Worm (Caenorhabditis elegans): ENCODE data around the gene ndub-8.
"Not testable (repeated sequence)": the region's sequence is repeated elsewhere in the genome, so short reads cannot be mapped to it uniquely, and the experiment has no call there.

ndub-8 gene

ce11 chrII:13834380-13835194 lies 38.1 kb upstream of the ndub-8 start (continued):
- TF ChIP-seq daf-8 (GFP tag; IDR thresholded peaks at IDR 0.05): no peak
- peak; percentile 59 for TF ChIP-seq mdt-29 (GFP tag; IDR thresholded peaks at IDR 0.05)
- peak; percentile 76 for TF ChIP-seq snpc-1.2 (GFP tag; IDR thresholded peaks at IDR 0.05)
- peak; percentile 78 for TF ChIP-seq nhr-48 (tag; optimal IDR thresholded peaks at IDR 0.05)
- peak; percentile 81 for TF ChIP-seq hlh-11 (tag; optimal IDR thresholded peaks at IDR 0.05)
- peak; percentile 73 for TF ChIP-seq ceh-32 (tag; optimal IDR thresholded peaks at IDR 0.05; ENCODE audit: poor library complexity)
- peak; percentile 82 for TF ChIP-seq lin-1 (GFP tag; IDR thresholded peaks at IDR 0.05)
- TF ChIP-seq cey-2 (tag; optimal IDR thresholded peaks at IDR 0.05; ENCODE audit: borderline replicate concordance, insufficient read depth): no peak
- TF ChIP-seq dmd-8 (GFP tag; IDR thresholded peaks at IDR 0.05): peak; percentile 85
- TF ChIP-seq aly-2 (tag; optimal IDR thresholded peaks at IDR 0.05): no peak
- no peak for TF ChIP-seq R02D3.7 (tag; optimal IDR thresholded peaks at IDR 0.05)
- 0 out of 2 replicates have a peak, but pooled peaks have one; percentile 36 for TF ChIP-seq ceh-44 (GFP tag; IDR thresholded peaks at IDR 0.05)
- peak; percentile 77 for TF ChIP-seq lim-7 (GFP tag; IDR thresholded peaks at IDR 0.05)
- TF ChIP-seq nhr-41 (GFP tag; IDR thresholded peaks at IDR 0.05): peak; percentile 42; the same call in 1 of the 2 replicates
- TF ChIP-seq unc-130 (GFP tag; optimal IDR thresholded peaks at IDR 0.05): peak; percentile 20
- peak; percentile 38 to 93 for TF ChIP-seq lsy-2 (tag; optimal IDR thresholded peaks at IDR 0.05)
- no peak for TF ChIP-seq zag-1 (tag; optimal IDR thresholded peaks at IDR 0.05)
- peak; percentile 99 for TF ChIP-seq aha-1 (tag)
- peak; percentile 64 to 79; a peak in 2 of 4 replicates for TF ChIP-seq madf-5 (GFP tag; IDR thresholded peaks at IDR 0.05)
- peak; percentile 86 for TF ChIP-seq vab-7 (GFP tag; IDR thresholded peaks at IDR 0.05)
- TF ChIP-seq T26A8.4 (GFP tag; IDR thresholded peaks at IDR 0.05): peak; percentile 87
- TF ChIP-seq ctbp-1 (GFP tag; IDR thresholded peaks at IDR 0.05): peak; percentile 93
- TF ChIP-seq nhr-25 (tag; optimal IDR thresholded peaks at IDR 0.05; ENCODE audit: borderline replicate concordance, insufficient read depth): peak; percentile 82
- 0 out of 2 replicates have a peak, but pooled peaks have one; percentile 8 for TF ChIP-seq set-16 (GFP tag; IDR thresholded peaks at IDR 0.05)
- peak; percentile 93 for TF ChIP-seq duxl-1 (tag; optimal IDR thresholded peaks at IDR 0.05; ENCODE audit: poor library complexity)
- no peak for TF ChIP-seq lin-15B (tag; optimal IDR thresholded peaks at IDR 0.05)
- TF ChIP-seq nhr-76 (tag; optimal IDR thresholded peaks at IDR 0.05): no peak
- TF ChIP-seq Y105C5A.15 (GFP tag; IDR thresholded peaks at IDR 0.05): 0 out of 2 replicates have a peak, but pooled peaks have one; percentile 65
- TF ChIP-seq zip-2 (tag; optimal IDR thresholded peaks at IDR 0.05): peak; percentile 69
- peak; percentile 97 for TF ChIP-seq hmg-1.1 (GFP tag; IDR thresholded peaks at IDR 0.05)
- peak; percentile 92 for TF ChIP-seq lin-38 (GFP tag; IDR thresholded peaks at IDR 0.05)
- peak; percentile 82 for TF ChIP-seq dpl-1 (GFP tag; optimal IDR thresholded peaks at IDR 0.05)
- peak; percentile 66; the same call in 1 of the 2 replicates for TF ChIP-seq lin-29 (GFP tag; IDR thresholded peaks at IDR 0.05)
- TF ChIP-seq zfp-3 (GFP tag; conservative IDR thresholded peaks at IDR 0.05): peak; percentile 68

- TF ChIP-seq lin-13 (GFP tag; optimal IDR thresholded peaks at IDR 0.05) (peak; percentile 28), lin-38 (GFP tag; IDR thresholded peaks at IDR 0.05) (peak; percentile 50; the same call in 1 of the 2 replicates), daf-16 (tag; optimal IDR thresholded peaks at IDR 0.05) (peak; percentile 19), aha-1 (tag) (peak; percentile 4), F49E8.2 (tag; optimal IDR thresholded peaks at IDR 0.05; ENCODE audit: borderline replicate concordance) (peak; percentile 29), T26A8.4 (GFP tag; IDR thresholded peaks at IDR 0.05) (0 out of 2 replicates have a peak, but pooled peaks have one; percentile 30), ctbp-1 (GFP tag; IDR thresholded peaks at IDR 0.05) (0 out of 2 replicates have a peak, but pooled peaks have one; percentile 16), dve-1 (tag; optimal IDR thresholded peaks at IDR 0.05; ENCODE audit: insufficient read depth) (peak; percentile 42)
- not testable (repeated sequence) for TF ChIP-seq daf-16 (GFP tag; optimal IDR thresholded peaks at IDR 0.05)
Measured at ce11 chrII:13835724-13836307, 36.9 kb upstream of the ndub-8 start, which contains the start of gene ins-37. TSS of gene ins-37 (minus strand) at chrII:13836107.

All from whole organism, L4 larva.